Fruit fly (Drosophila melanogaster) whole organism, wandering third instar larva: ENCODE results near the gene sty.
A peak's percentile ranks its signal among the peaks of the same experiment; 100 is the strongest.

Source experiments
- Abd-B ChIP-seq: fragments of >200 bp; optimal IDR thresholded peaks from 2 replicates; lab custom pipeline; 2017; ENCODE audit warnings: missing biosample characterization, missing genetic modification characterization
- CG32264 ChIP-seq: fragments of 200-800 bp; sonication (Bioruptor generic); optimal IDR thresholded peaks from 2 replicates; lab custom pipeline; 2016; ENCODE audit warnings: missing biosample characterization, missing genetic modification characterization
- CG9705 ChIP-seq: fragments of 200-800 bp; sonication (Bioruptor generic); optimal IDR thresholded peaks from 2 replicates; lab custom pipeline; 2018; ENCODE audit warnings: missing biosample characterization, mild to moderate bottlenecking, missing genetic modification characterization
- CrebA ChIP-seq: fragments of 200-800 bp; sonication (Bioruptor generic); optimal IDR thresholded peaks from 2 replicates; lab custom pipeline; 2016; ENCODE audit warnings: missing biosample characterization, mild to moderate bottlenecking, missing genetic modification characterization, borderline replicate concordance
- Dfd ChIP-seq: fragments of >200 bp; optimal IDR thresholded peaks from 2 replicates; lab custom pipeline; 2017; ENCODE audit warnings: missing biosample characterization, missing genetic modification characterization
- Dif ChIP-seq: fragments of 200-275, 200-300 bp; sonication (Bioruptor generic); optimal IDR thresholded peaks from 2 replicates; lab custom pipeline; 2018; ENCODE audit warnings: missing biosample characterization, missing genetic modification characterization; ENCODE audit not compliant: partially characterized antibody
- GATAd ChIP-seq: sonication (Bioruptor generic); optimal IDR thresholded peaks from 2 replicates; lab custom pipeline; 2016; ENCODE audit warnings: missing biosample characterization, missing genetic modification characterization
- HLH106 ChIP-seq: fragments of 200-800 bp; optimal IDR thresholded peaks from 3 replicates; lab custom pipeline; 2019; ENCODE audit warnings: missing biosample characterization, mild to moderate bottlenecking, missing genetic modification characterization, moderate library complexity
- Hnf4 ChIP-seq: fragments of 200-800 bp; sonication (Bioruptor generic); optimal IDR thresholded peaks from 2 replicates; lab custom pipeline; 2016; ENCODE audit warnings: missing biosample characterization, mild to moderate bottlenecking, missing genetic modification characterization
- Hr78 ChIP-seq: fragments of >200 bp; optimal IDR thresholded peaks from 2 replicates; lab custom pipeline; 2017; ENCODE audit warnings: missing biosample characterization, missing genetic modification characterization
- Hr83 ChIP-seq: fragments of 200-300 bp; sonication (Bioruptor generic); optimal IDR thresholded peaks from 2 replicates; lab custom pipeline; 2016; ENCODE audit warnings: missing biosample characterization, mild to moderate bottlenecking, missing genetic modification characterization, moderate library complexity; ENCODE audit not compliant: poor library complexity, severe bottlenecking
- Jra ChIP-seq: sonication (Bioruptor generic); optimal IDR thresholded peaks from 2 replicates; lab custom pipeline; 2016; ENCODE audit warnings: missing biosample characterization, missing genetic modification characterization
- Mio ChIP-seq: sonication (Bioruptor generic); optimal IDR thresholded peaks from 2 replicates; lab custom pipeline; 2016; ENCODE audit warnings: missing biosample characterization, missing genetic modification characterization
- Myc ChIP-seq: fragments of >200 bp; optimal IDR thresholded peaks from 2 replicates; lab custom pipeline; 2017
- N ChIP-seq: fragments of >200 bp; optimal IDR thresholded peaks from 2 replicates; lab custom pipeline; 2018; ENCODE audit warnings: missing biosample characterization, missing external identifiers, missing genetic modification characterization
- OdsH ChIP-seq: fragments of 200-800 bp; sonication (Bioruptor generic); optimal IDR thresholded peaks from 2 replicates; lab custom pipeline; 2016; ENCODE audit warnings: missing biosample characterization, mild to moderate bottlenecking, missing genetic modification characterization
- Rel ChIP-seq, 2 experiments: fragments of 200-800 bp; sonication (Bioruptor generic) in 1 of 2; optimal IDR thresholded peaks; 2 replicates in 1 of 2; 3 replicates in 1 of 2; lab custom pipeline; 2016 to 2019; ENCODE audit warnings: mild to moderate bottlenecking in 2 of 2, missing biosample characterization in 2 of 2, missing genetic modification characterization in 2 of 2, moderate library complexity in 1 of 2
- Sp1 ChIP-seq: fragments of 200-800 bp; sonication (Bioruptor generic); optimal IDR thresholded peaks from 3 replicates; lab custom pipeline; 2019; ENCODE audit warnings: missing biosample characterization, mild to moderate bottlenecking, missing genetic modification characterization, moderate library complexity
- Vsx2 ChIP-seq: fragments of 200-300, 225-300 bp; sonication (Bioruptor generic); optimal IDR thresholded peaks from 2 replicates; lab custom pipeline; 2018; ENCODE audit warnings: missing biosample characterization, missing genetic modification characterization; ENCODE audit not compliant: partially characterized antibody
- br ChIP-seq: fragments of 200-800 bp; sonication (Bioruptor generic); optimal IDR thresholded peaks from 2 replicates; lab custom pipeline; 2016; ENCODE audit warnings: missing biosample characterization, missing genetic modification characterization
- brk ChIP-seq: fragments of 200-800 bp; sonication (Bioruptor generic); optimal IDR thresholded peaks from 2 replicates; lab custom pipeline; 2016; ENCODE audit warnings: missing biosample characterization, mild to moderate bottlenecking, missing genetic modification characterization
- dl ChIP-seq, 2 experiments: fragments of 175-275, 200-275 bp in 1 of 2; fragments of 200-275 bp in 1 of 2; sonication (Bioruptor generic); optimal IDR thresholded peaks; lab custom pipeline; 2018; ENCODE audit warnings: mild to moderate bottlenecking in 2 of 2, missing biosample characterization in 2 of 2, missing genetic modification characterization in 2 of 2, moderate library complexity in 2 of 2; ENCODE audit not compliant: partially characterized antibody in 2 of 2, insufficient read depth in 1 of 2
- dmrt93B ChIP-seq: fragments of 200-800 bp; sonication (Bioruptor generic); optimal IDR thresholded peaks from 2 replicates; lab custom pipeline; 2018; ENCODE audit warnings: missing biosample characterization, mild to moderate bottlenecking, missing genetic modification characterization
- dsf ChIP-seq: sonication (Bioruptor generic); optimal IDR thresholded peaks from 2 replicates; lab custom pipeline; 2016; ENCODE audit warnings: missing biosample characterization, missing genetic modification characterization, borderline replicate concordance
- ey ChIP-seq: fragments of 200-800 bp; sonication (Bioruptor generic); optimal IDR thresholded peaks from 2 replicates; lab custom pipeline; 2016; ENCODE audit warnings: missing biosample characterization, missing genetic modification characterization
- foxo ChIP-seq, 2 experiments: fragments of 200-800 bp; sonication (Bioruptor generic); optimal IDR thresholded peaks; 2 replicates in 1 of 2; 3 replicates in 1 of 2; lab custom pipeline; 2016 to 2017; ENCODE audit warnings: missing biosample characterization in 2 of 2, missing genetic modification characterization in 2 of 2
- fru ChIP-seq: fragments of 200-800 bp; sonication (Bioruptor generic); optimal IDR thresholded peaks from 3 replicates; lab custom pipeline; 2016; ENCODE audit warnings: missing biosample characterization, mild to moderate bottlenecking, missing genetic modification characterization
- h ChIP-seq: fragments of 200-800 bp; sonication (Bioruptor generic); optimal IDR thresholded peaks from 3 replicates; lab custom pipeline; 2016; ENCODE audit warnings: missing biosample characterization, mild to moderate bottlenecking, missing genetic modification characterization
- jim ChIP-seq: fragments of 175-275, 200-325 bp; sonication (Bioruptor generic); optimal IDR thresholded peaks from 2 replicates; lab custom pipeline; 2016; ENCODE audit warnings: missing biosample characterization, mild to moderate bottlenecking, missing genetic modification characterization
- lola ChIP-seq: fragments of >200 bp; optimal IDR thresholded peaks from 2 replicates; lab custom pipeline; 2017; ENCODE audit warnings: missing biosample characterization, missing genetic modification characterization
- pan ChIP-seq: fragments of >200 bp; optimal IDR thresholded peaks from 2 replicates; lab custom pipeline; 2017
- psq ChIP-seq: fragments of 200-800 bp; sonication (Bioruptor generic); optimal IDR thresholded peaks from 3 replicates; lab custom pipeline; 2017; ENCODE audit warnings: missing biosample characterization, mild to moderate bottlenecking, missing genetic modification characterization, moderate library complexity
- rgr ChIP-seq: fragments of 200-800 bp; sonication (Bioruptor generic); optimal IDR thresholded peaks from 3 replicates; lab custom pipeline; 2016; ENCODE audit warnings: missing biosample characterization, mild to moderate bottlenecking, missing genetic modification characterization
- sage ChIP-seq: fragments of 200-800 bp; sonication (Bioruptor generic); optimal IDR thresholded peaks from 2 replicates; lab custom pipeline; 2016; ENCODE audit warnings: missing biosample characterization, mild to moderate bottlenecking, missing genetic modification characterization
- sv ChIP-seq: fragments of 200-800 bp; sonication (Bioruptor generic); optimal IDR thresholded peaks from 3 replicates; lab custom pipeline; 2016; ENCODE audit warnings: missing biosample characterization, missing genetic modification characterization
- tai ChIP-seq: sonication (Bioruptor generic); optimal IDR thresholded peaks from 2 replicates; lab custom pipeline; 2016; ENCODE audit warnings: missing biosample characterization, missing genetic modification characterization
- usp ChIP-seq: fragments of >200 bp; optimal IDR thresholded peaks from 2 replicates; lab custom pipeline; 2017; ENCODE audit warnings: missing biosample characterization, missing genetic modification characterization
- woc ChIP-seq: sonication (Bioruptor generic); optimal IDR thresholded peaks from 2 replicates; lab custom pipeline; 2016; ENCODE audit warnings: missing biosample characterization, mild to moderate bottlenecking, missing genetic modification characterization

sty gene

dm6 chr3L:3405592-3405991, 19.1 kb downstream of the sty start:
- TF ChIP-seq GATAd (GFP tag; lab: Kevin White, UChicago) (no peak), Hnf4 (GFP tag; lab: Kevin White, UChicago) (no peak), ey (GFP tag; lab: Kevin White, UChicago) (no peak), Hr78 (GFP tag; lab: Kevin White, UChicago) (no peak), Rel (GFP tag; optimal IDR thresholded peaks at IDR 0.05; lab: Kevin White, UChicago) (no peak), Rel (tag; optimal IDR thresholded peaks at IDR 0.05; lab: Kevin White, UChicago) (peak; percentile 42)

DNA sequence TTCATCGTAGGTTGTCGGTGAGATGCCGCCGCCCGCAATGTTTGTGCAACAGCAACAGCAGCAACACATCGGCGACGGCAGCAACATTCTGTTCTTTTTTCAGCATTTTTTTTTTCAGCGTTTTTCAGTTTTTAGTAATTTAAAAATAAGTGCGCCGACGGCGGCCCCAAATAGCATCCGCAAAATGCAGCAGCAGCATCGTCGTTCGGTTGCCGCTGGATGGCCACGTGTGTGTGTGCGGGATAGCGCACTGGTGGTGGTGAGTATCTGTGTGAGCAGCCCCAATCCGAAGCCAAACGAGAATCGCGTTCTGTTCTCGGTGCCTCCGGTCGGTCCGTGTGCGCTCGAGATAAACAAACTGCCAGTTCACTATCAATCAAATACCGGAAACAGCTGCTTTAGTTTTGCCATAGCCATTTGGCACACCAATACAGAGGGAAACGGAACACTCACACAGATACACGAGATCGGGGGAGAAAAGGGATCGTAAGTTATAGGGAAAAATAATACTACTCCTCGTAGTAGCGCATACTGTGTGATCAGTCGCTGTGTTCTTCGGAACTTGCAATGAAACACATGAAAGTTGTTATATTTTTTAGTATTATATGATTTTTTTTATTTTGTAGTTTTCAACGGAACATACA, 24.1 kb downstream of the sty start:
- no peak for TF ChIP-seq Hr83 (GFP tag; lab: Kevin White, UChicago)
- TF ChIP-seq Vsx2 (GFP tag; lab: Kevin White, UChicago), result no peak

DNA sequence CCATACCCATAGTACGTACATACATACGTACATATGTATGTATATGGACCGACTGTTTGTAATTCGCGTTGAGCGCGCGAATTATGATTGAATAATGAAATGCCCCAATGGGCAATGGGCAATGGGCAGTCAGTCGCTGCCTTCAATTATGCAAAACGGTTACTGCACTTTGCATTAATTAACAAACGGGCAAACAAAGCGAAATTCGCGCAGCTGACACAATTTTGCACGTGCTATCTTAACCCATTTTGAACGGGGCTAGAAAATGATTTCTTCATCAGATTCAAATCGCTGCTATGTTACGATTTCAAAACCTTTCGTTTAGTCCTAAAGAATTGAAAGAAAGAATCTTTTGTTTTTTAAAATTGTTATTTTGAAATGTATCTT, 24.8 kb downstream of the sty start:
- no peak for TF ChIP-seq h
- no peak for TF ChIP-seq Sp1 (GFP tag; lab: Kevin White, UChicago)
- TF ChIP-seq Myc (lab: Kevin White, UChicago), result no peak
- no peak for TF ChIP-seq Vsx2 (GFP tag; lab: Kevin White, UChicago)
- TF ChIP-seq rgr (GFP tag; lab: Kevin White, UChicago), result no peak
- TF ChIP-seq Mio (GFP tag; lab: Kevin White, UChicago), result no peak
- TF ChIP-seq Abd-B (GFP tag; lab: Kevin White, UChicago), result no peak
- TF ChIP-seq GATAd (GFP tag; lab: Kevin White, UChicago), result no peak
- no peak for TF ChIP-seq pan (lab: Kevin White, UChicago)
- TF ChIP-seq psq, result no peak
- no peak for TF ChIP-seq sage
- no peak for TF ChIP-seq brk (GFP tag; lab: Kevin White, UChicago)
- TF ChIP-seq, all 38 proteins: peak for 0

DNA sequence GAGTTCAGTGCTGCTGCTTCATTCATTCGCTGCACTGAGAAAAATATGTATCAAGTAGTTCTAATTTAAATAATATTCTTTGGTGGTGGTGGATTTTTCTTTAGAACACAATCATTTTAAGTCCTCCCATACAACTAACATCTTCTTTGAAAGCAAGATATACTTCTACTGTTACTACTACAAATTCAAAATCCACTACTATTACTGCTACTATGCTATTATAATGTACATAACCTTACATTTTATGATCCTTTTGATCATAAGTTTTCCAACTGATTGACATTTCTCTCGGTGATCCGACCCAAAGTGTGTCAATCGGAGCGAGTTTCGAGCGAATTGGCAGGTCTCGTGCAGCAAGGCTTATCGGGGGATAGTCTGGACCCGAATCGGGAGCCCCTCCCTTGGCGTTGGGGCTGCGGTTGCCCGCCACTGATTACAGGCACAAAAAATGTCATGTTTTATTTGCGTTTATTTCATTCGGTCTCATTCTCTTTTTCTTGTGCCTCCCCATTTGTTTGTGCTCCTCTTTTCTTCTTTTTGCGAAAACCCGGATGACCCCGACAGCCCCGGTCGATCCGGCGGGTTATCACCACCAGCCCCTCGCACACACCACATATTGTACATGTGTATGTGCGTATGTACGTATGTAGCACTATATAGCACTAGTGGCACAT, 25.3 kb downstream of the sty start:
- TF ChIP-seq GATAd (GFP tag; lab: Kevin White, UChicago) (no peak), N (GFP tag; lab: Kevin White, UChicago) (no peak), OdsH (GFP tag; lab: Kevin White, UChicago) (peak; percentile 76), Myc (lab: Kevin White, UChicago) (no peak), tai (peak; percentile 24), CrebA (GFP tag; lab: Kevin White, UChicago) (no peak), dmrt93B (GFP tag; lab: Kevin White, UChicago) (peak; percentile 75), psq (peak; percentile 78), CG9705 (peak; percentile 41), usp (GFP tag; lab: Kevin White, UChicago) (no peak), sv (no peak), ey (GFP tag; lab: Kevin White, UChicago) (peak; percentile 81), Jra (GFP tag; lab: Kevin White, UChicago) (no peak), jim (GFP tag; lab: Kevin White, UChicago) (no peak), sage (no peak), brk (GFP tag; lab: Kevin White, UChicago) (peak; percentile 44), br (peak; percentile 78), Sp1 (GFP tag; lab: Kevin White, UChicago) (peak; percentile 81), Hr78 (GFP tag; lab: Kevin White, UChicago) (no peak), fru (peak; percentile 79), Dif (no peak), Hnf4 (GFP tag; lab: Kevin White, UChicago) (peak; percentile 58), Hr83 (GFP tag; lab: Kevin White, UChicago) (no peak), rgr (GFP tag; lab: Kevin White, UChicago) (peak; percentile 72), Mio (GFP tag; lab: Kevin White, UChicago) (no peak), CG32264 (GFP tag; lab: Kevin White, UChicago) (no peak), woc (GFP tag; lab: Kevin White, UChicago) (peak; percentile 56), h (peak; percentile 79), Dfd (GFP tag; lab: Kevin White, UChicago) (no peak), HLH106 (tag; lab: Kevin White, UChicago) (peak; percentile 83), dsf (GFP tag; lab: Kevin White, UChicago) (no peak), Rel (GFP tag; optimal IDR thresholded peaks at IDR 0.05; lab: Kevin White, UChicago) (no peak), Rel (tag; optimal IDR thresholded peaks at IDR 0.05; lab: Kevin White, UChicago) (peak; percentile 77), lola (GFP tag; lab: Kevin White, UChicago) (no peak), dl (GFP tag; optimal IDR thresholded peaks at IDR 0.05; lab: Kevin White, UChicago; ENCODE audit: insufficient read depth in 1 of 2, partially characterized antibody in 2 of 2) (no peak), Abd-B (GFP tag; lab: Kevin White, UChicago) (no peak), foxo (GFP tag; optimal IDR thresholded peaks at IDR 0.05; lab: Kevin White, UChicago) (peak in 1 of 2 experiments; percentile 85), pan (lab: Kevin White, UChicago) (no peak), Vsx2 (GFP tag; lab: Kevin White, UChicago) (no peak)
